Fruit fly (Drosophila melanogaster) whole organism, prepupa: ENCODE measurements around the gene twit.

ENCODE experiments used
- Blimp-1 ChIP-seq: fragments of 200-800 bp; sonication (Bioruptor generic); optimal IDR thresholded peaks from 3 replicates; lab custom pipeline; 2017; ENCODE audit warnings: missing biosample characterization, missing genetic modification characterization, mild to moderate bottlenecking, moderate library complexity, missing genetic modification reagents
- CG10669 ChIP-seq: fragments of 200-800 bp; sonication (Bioruptor generic); optimal IDR thresholded peaks from 3 replicates; lab custom pipeline; 2018; ENCODE audit warnings: missing biosample characterization, mild to moderate bottlenecking, missing genetic modification characterization, moderate library complexity
- CG11762 ChIP-seq: fragments of 200-800 bp; sonication (Bioruptor generic); optimal IDR thresholded peaks from 3 replicates; lab custom pipeline; 2016; ENCODE audit warnings: missing biosample characterization, missing genetic modification characterization; ENCODE audit not compliant: insufficient read depth
- CG16779 ChIP-seq: fragments of 200-800 bp; sonication (Bioruptor generic); optimal IDR thresholded peaks from 3 replicates; lab custom pipeline; 2017; ENCODE audit warnings: missing biosample characterization, mild to moderate bottlenecking, missing genetic modification characterization
- CG3032 ChIP-seq: fragments of 200-800 bp; optimal IDR thresholded peaks from 2 replicates; lab custom pipeline; 2019; ENCODE audit warnings: missing biosample characterization, mild to moderate bottlenecking, missing genetic modification characterization, moderate library complexity
- CG31627 ChIP-seq: fragments of 200-800 bp; sonication (Bioruptor generic); optimal IDR thresholded peaks from 3 replicates; lab custom pipeline; 2016; ENCODE audit warnings: missing biosample characterization, missing genetic modification characterization
- CG34406 ChIP-seq: fragments of 200-800 bp; sonication (Bioruptor generic); optimal IDR thresholded peaks from 3 replicates; lab custom pipeline; 2016; ENCODE audit warnings: missing biosample characterization, missing genetic modification characterization
- CG3919 ChIP-seq: fragments of 200-800 bp; sonication (Bioruptor generic); optimal IDR thresholded peaks from 3 replicates; lab custom pipeline; 2016; ENCODE audit warnings: missing biosample characterization, missing genetic modification characterization
- CG4318 ChIP-seq: fragments of 200-800 bp; sonication (Bioruptor generic); optimal IDR thresholded peaks from 3 replicates; lab custom pipeline; 2017; ENCODE audit warnings: missing biosample characterization, mild to moderate bottlenecking, missing genetic modification characterization
- CG6163 ChIP-seq: fragments of 200-800 bp; sonication (Bioruptor generic); IDR thresholded peaks from 3 replicates; pipeline ENCODE4 v1.3.6; 2022; ENCODE audit warnings: missing biosample characterization, missing genetic modification characterization
- CG6276 ChIP-seq: fragments of 200-800 bp; sonication (Bioruptor generic); optimal IDR thresholded peaks from 2 replicates; lab custom pipeline; 2017; ENCODE audit warnings: missing biosample characterization, mild to moderate bottlenecking, missing genetic modification characterization
- CG6792 ChIP-seq: fragments of 200-800 bp; sonication (Bioruptor generic); optimal IDR thresholded peaks from 3 replicates; lab custom pipeline; 2016; ENCODE audit warnings: missing biosample characterization, missing genetic modification characterization
- CG6808 ChIP-seq: fragments of 200-800 bp; sonication (Bioruptor generic); optimal IDR thresholded peaks from 3 replicates; lab custom pipeline; 2017; ENCODE audit warnings: missing biosample characterization, missing genetic modification characterization, mild to moderate bottlenecking, moderate library complexity, missing genetic modification reagents
- CG6854 ChIP-seq: fragments of 200-800 bp; sonication (Bioruptor generic); optimal IDR thresholded peaks from 2 replicates; lab custom pipeline; 2017; ENCODE audit warnings: missing biosample characterization, mild to moderate bottlenecking, missing genetic modification characterization
- CG7368 ChIP-seq: fragments of 200-800 bp; sonication (Bioruptor generic); optimal IDR thresholded peaks from 3 replicates; lab custom pipeline; 2016; ENCODE audit warnings: missing biosample characterization, missing genetic modification characterization
- CG8319 ChIP-seq: fragments of 200-800 bp; sonication (Bioruptor generic); optimal IDR thresholded peaks from 3 replicates; lab custom pipeline; 2016; ENCODE audit warnings: missing biosample characterization, missing genetic modification characterization
- CG8632 ChIP-seq: fragments of 200-800 bp; sonication (Bioruptor generic); optimal IDR thresholded peaks from 3 replicates; lab custom pipeline; 2016; ENCODE audit warnings: missing biosample characterization, missing genetic modification characterization
- Eip75B ChIP-seq: fragments of 200-800 bp; sonication (Bioruptor generic); optimal IDR thresholded peaks from 3 replicates; lab custom pipeline; 2016; ENCODE audit warnings: missing biosample characterization, missing genetic modification characterization
- Eip78C ChIP-seq: fragments of 200-800 bp; sonication (Bioruptor generic); peaks from one replicate; lab custom pipeline; 2016; ENCODE audit warnings: missing biosample characterization, missing genetic modification characterization
- Eip93F ChIP-seq: fragments of 200-800 bp; sonication (Bioruptor generic); optimal IDR thresholded peaks from 2 replicates; lab custom pipeline; 2016; ENCODE audit warnings: missing biosample characterization, mild to moderate bottlenecking, missing genetic modification characterization
- Ets96B ChIP-seq: fragments of 200-800 bp; optimal IDR thresholded peaks from 2 replicates; lab custom pipeline; 2019; ENCODE audit warnings: missing biosample characterization, mild to moderate bottlenecking, missing genetic modification characterization, moderate library complexity
- Hr39 ChIP-seq: fragments of 200-800 bp; sonication (Bioruptor generic); optimal IDR thresholded peaks from 2 replicates; lab custom pipeline; 2016; ENCODE audit warnings: missing biosample characterization, missing genetic modification characterization
- Hr4 ChIP-seq: fragments of 200-800 bp; sonication (Bioruptor generic); optimal IDR thresholded peaks from 3 replicates; lab custom pipeline; 2016; ENCODE audit warnings: missing biosample characterization, missing genetic modification characterization
- Lpt ChIP-seq: fragments of 200-800 bp; sonication (Bioruptor generic); optimal IDR thresholded peaks from 3 replicates; lab custom pipeline; 2016; ENCODE audit warnings: missing biosample characterization, missing genetic modification characterization
- Met ChIP-seq: fragments of 200-800 bp; sonication (Bioruptor generic); optimal IDR thresholded peaks from 3 replicates; lab custom pipeline; 2016; ENCODE audit warnings: missing biosample characterization, missing genetic modification characterization
- Sox102F ChIP-seq: fragments of 200-800 bp; sonication (Bioruptor generic); optimal IDR thresholded peaks from 2 replicates; lab custom pipeline; 2016; ENCODE audit warnings: missing biosample characterization, mild to moderate bottlenecking, missing genetic modification characterization
- Sox14 ChIP-seq: fragments of 200-800 bp; sonication (Bioruptor generic); optimal IDR thresholded peaks from 3 replicates; lab custom pipeline; 2016; ENCODE audit warnings: missing biosample characterization, missing genetic modification characterization
- achi ChIP-seq: fragments of 200-800 bp; sonication (Bioruptor generic); optimal IDR thresholded peaks from 3 replicates; lab custom pipeline; 2016; ENCODE audit warnings: missing biosample characterization, missing genetic modification characterization
- cyc ChIP-seq: fragments of 200-800 bp; sonication (Bioruptor generic); optimal IDR thresholded peaks from 3 replicates; lab custom pipeline; 2016; ENCODE audit warnings: missing biosample characterization, missing genetic modification characterization
- dac ChIP-seq: fragments of 200-800 bp; sonication (Bioruptor generic); optimal IDR thresholded peaks from 2 replicates; lab custom pipeline; 2017; ENCODE audit warnings: missing biosample characterization, mild to moderate bottlenecking, missing genetic modification characterization
- fd59A ChIP-seq: fragments of 200-800 bp; sonication (Bioruptor generic); optimal IDR thresholded peaks from 2 replicates; lab custom pipeline; 2017; ENCODE audit warnings: missing biosample characterization, mild to moderate bottlenecking, missing genetic modification characterization, missing genetic modification reagents
- lz ChIP-seq: fragments of 200-800 bp; sonication (Bioruptor generic); optimal IDR thresholded peaks from 3 replicates; lab custom pipeline; 2016; ENCODE audit warnings: missing biosample characterization, missing genetic modification characterization
- net ChIP-seq: fragments of 200-800 bp; sonication (Bioruptor generic); optimal IDR thresholded peaks from 3 replicates; lab custom pipeline; 2016; ENCODE audit warnings: missing biosample characterization, missing genetic modification characterization
- pdm3 ChIP-seq: fragments of 200-800 bp; sonication (Bioruptor generic); optimal IDR thresholded peaks from 3 replicates; lab custom pipeline; 2016; ENCODE audit warnings: missing biosample characterization, missing genetic modification characterization
- salr ChIP-seq, 2 experiments: fragments of 200-800 bp; sonication (Bioruptor generic); optimal IDR thresholded peaks; 3 replicates each; lab custom pipeline; 2016 to 2018; ENCODE audit warnings: missing biosample characterization in 2 of 2, missing genetic modification characterization in 2 of 2, mild to moderate bottlenecking in 1 of 2
- ss ChIP-seq, 2 experiments: fragments of 200-800 bp; sonication (Bioruptor generic); optimal IDR thresholded peaks; 2 replicates in 1 of 2; 3 replicates in 1 of 2; lab custom pipeline; 2017 to 2018; ENCODE audit warnings: mild to moderate bottlenecking in 2 of 2, missing biosample characterization in 2 of 2, missing genetic modification characterization in 2 of 2, moderate library complexity in 1 of 2
- svp ChIP-seq: fragments of 200-800 bp; sonication (Bioruptor generic); peaks from one replicate; lab custom pipeline; 2016; ENCODE audit warnings: missing biosample characterization, missing genetic modification characterization
- topi ChIP-seq: fragments of 200-800 bp; sonication (Bioruptor generic); optimal IDR thresholded peaks from 3 replicates; lab custom pipeline; 2016; ENCODE audit warnings: missing biosample characterization, missing genetic modification characterization
- vri ChIP-seq: fragments of 200-800 bp; sonication (Bioruptor generic); optimal IDR thresholded peaks from 3 replicates; lab custom pipeline; 2016; ENCODE audit warnings: missing biosample characterization, mild to moderate bottlenecking, missing genetic modification characterization

The twit gene

dm6 chr2L:20869804-20870295, 17.5 kb downstream of the twit start, which contains the start of gene CG14401:
Gene CG14401 (plus strand): TSS chr2L:20869854.
- TF ChIP-seq fd59A: no peak
- peak; percentile 27 for TF ChIP-seq Eip78C
- TF ChIP-seq Eip75B (GFP tag; lab: Kevin White, UChicago): no peak
- no peak for TF ChIP-seq CG3919 (GFP tag; lab: Kevin White, UChicago)
- peak; percentile 54 for TF ChIP-seq svp (GFP tag; lab: Kevin White, UChicago)
- no peak for TF ChIP-seq CG10669 (GFP tag; lab: Kevin White, UChicago)

dm6 chr2L:20874514-20874913, 22.1 kb downstream of the twit start:
- no peak for TF ChIP-seq CG11762 (GFP tag; lab: Kevin White, UChicago)
- TF ChIP-seq Blimp-1: no peak
- TF ChIP-seq CG6276 (GFP tag; lab: Kevin White, UChicago): no peak
- no peak for TF ChIP-seq Sox14 (GFP tag; lab: Kevin White, UChicago)
- no peak for TF ChIP-seq CG31627 (GFP tag; lab: Kevin White, UChicago)
- no peak for TF ChIP-seq salr (GFP tag; optimal IDR thresholded peaks at IDR 0.05; lab: Kevin White, UChicago)
- no peak for TF ChIP-seq Eip78C
- no peak for TF ChIP-seq Met
- TF ChIP-seq CG6163: no peak
- TF ChIP-seq CG7368 (GFP tag; lab: Kevin White, UChicago): no peak
- TF ChIP-seq dac (GFP tag; lab: Kevin White, UChicago): no peak
- TF ChIP-seq CG6792 (GFP tag; lab: Kevin White, UChicago): no peak
- no peak for TF ChIP-seq Hr39 (GFP tag; lab: Kevin White, UChicago)
- no peak for TF ChIP-seq CG4318
- no peak for TF ChIP-seq CG10669 (GFP tag; lab: Kevin White, UChicago)
- no peak for TF ChIP-seq Sox102F (GFP tag; lab: Kevin White, UChicago)
- no peak for TF ChIP-seq CG3032 (tag; lab: Kevin White, UChicago)

dm6 chr2L:20878052-20878451, 25.7 kb downstream of the twit start:
- TF ChIP-seq dac (GFP tag; lab: Kevin White, UChicago) (no peak), ss (GFP tag; optimal IDR thresholded peaks at IDR 0.05; lab: Kevin White, UChicago) (peak; percentile 9 to 41), Lpt (GFP tag; lab: Kevin White, UChicago) (no peak), CG6808 (peak; percentile 3), CG6276 (GFP tag; lab: Kevin White, UChicago) (peak; percentile 5), CG6854 (peak; percentile 6), CG16779 (no peak)

dm6 chr2L:20878463-20878862, 26.1 kb downstream of the twit start:
- TF ChIP-seq svp (GFP tag; lab: Kevin White, UChicago): peak; percentile 80
- TF ChIP-seq Eip78C: peak; percentile 43
- no peak for TF ChIP-seq Ets96B (tag; lab: Kevin White, UChicago)
- TF ChIP-seq, all 60 proteins: peak for 2

dm6 chr2L:20879567-20880141, 27.3 kb downstream of the twit start:
- no peak for TF ChIP-seq vri (GFP tag; lab: Kevin White, UChicago)
- TF ChIP-seq Blimp-1: no peak
- peak; percentile 0 for TF ChIP-seq CG6276 (GFP tag; lab: Kevin White, UChicago)
- no peak for TF ChIP-seq topi (GFP tag; lab: Kevin White, UChicago)
- TF ChIP-seq Eip78C: peak; percentile 11

dm6 chr2L:20880476-20880875, 28.1 kb downstream of the twit start:
- TF ChIP-seq net: peak; percentile 0
- peak; percentile 43 for TF ChIP-seq topi (GFP tag; lab: Kevin White, UChicago)
- peak; percentile 48 for TF ChIP-seq CG31627 (GFP tag; lab: Kevin White, UChicago)
- TF ChIP-seq CG6163: no peak
- peak; percentile 57 for TF ChIP-seq Met
- peak; percentile 21 for TF ChIP-seq Sox14 (GFP tag; lab: Kevin White, UChicago)
- TF ChIP-seq pdm3: peak; percentile 42
- TF ChIP-seq cyc (GFP tag; lab: Kevin White, UChicago): peak; percentile 12
- peak; percentile 25 for TF ChIP-seq CG34406
- no peak for TF ChIP-seq dac (GFP tag; lab: Kevin White, UChicago)
- peak; percentile 47 for TF ChIP-seq lz (GFP tag; lab: Kevin White, UChicago)
- no peak for TF ChIP-seq CG16779
- peak; percentile 59 for TF ChIP-seq Sox102F (GFP tag; lab: Kevin White, UChicago)
- no peak for TF ChIP-seq CG3032 (tag; lab: Kevin White, UChicago)
- TF ChIP-seq Hr4 (GFP tag; lab: Kevin White, UChicago): no peak
- peak; percentile 5 for TF ChIP-seq CG7368 (GFP tag; lab: Kevin White, UChicago)
- TF ChIP-seq CG8632: peak; percentile 31
- TF ChIP-seq Eip93F (GFP tag; lab: Kevin White, UChicago): no peak
- peak; percentile 32 for TF ChIP-seq CG8319 (GFP tag; lab: Kevin White, UChicago)
- no peak for TF ChIP-seq achi (GFP tag; lab: Kevin White, UChicago)
- peak; percentile 14 for TF ChIP-seq CG3919 (GFP tag; lab: Kevin White, UChicago)
